Worm (Caenorhabditis elegans) whole organism, L2 larva: ENCODE data around the gene F56C3.4.
"Not testable (repeated sequence)": the region's sequence is repeated elsewhere in the genome, so short reads cannot be mapped to it uniquely, and the experiment has no call there.

Source experiments
- C34F6.9 ChIP-seq: fragments of 150-350 bp; optimal IDR thresholded peaks from 2 replicates; lab custom pipeline; 2014; ENCODE audit warnings: missing biosample characterization, missing genetic modification characterization
- F13H6.1 ChIP-seq: sonication (generic microtip); optimal IDR thresholded peaks from 2 replicates; lab custom pipeline; 2016; ENCODE audit warnings: missing genetic modification characterization, missing compliant biosample characterization
- R02D3.7 ChIP-seq: fragments of 150-350 bp; optimal IDR thresholded peaks from 2 replicates; lab custom pipeline; 2014; ENCODE audit warnings: missing biosample characterization, missing genetic modification characterization
- ZK546.5 ChIP-seq: sonication (generic microtip); optimal IDR thresholded peaks from 2 replicates; lab custom pipeline; 2017; ENCODE audit warnings: missing biosample characterization, missing genetic modification characterization
- aly-2 ChIP-seq: fragments of 150-350 bp; optimal IDR thresholded peaks from 2 replicates; lab custom pipeline; 2014; ENCODE audit warnings: missing biosample characterization, missing genetic modification characterization
- blmp-1 ChIP-seq: sonication (generic microtip); optimal IDR thresholded peaks from 2 replicates; lab custom pipeline; 2017; ENCODE audit warnings: missing genetic modification characterization, mild to moderate bottlenecking, missing compliant biosample characterization, antibody characterized with exemption, moderate library complexity; ENCODE audit not compliant: insufficient read depth
- ceh-16 ChIP-seq: fragments of 150-350 bp; optimal IDR thresholded peaks from 2 replicates; lab custom pipeline; 2014; ENCODE audit warnings: missing biosample characterization, missing genetic modification characterization
- ceh-82 ChIP-seq: fragments of 150-350 bp; optimal IDR thresholded peaks from 2 replicates; lab custom pipeline; 2014; ENCODE audit warnings: missing biosample characterization, missing genetic modification characterization
- crh-2 ChIP-seq: sonication (generic microtip); optimal IDR thresholded peaks from 2 replicates; lab custom pipeline; 2017; ENCODE audit warnings: missing biosample characterization, missing genetic modification characterization
- dmd-4 ChIP-seq: sonication (generic microtip); optimal IDR thresholded peaks from 2 replicates; lab custom pipeline; 2017; ENCODE audit warnings: missing biosample characterization, missing genetic modification characterization
- elt-3 ChIP-seq: sonication (generic microtip); optimal IDR thresholded peaks from 2 replicates; lab custom pipeline; 2017; ENCODE audit warnings: missing biosample characterization, missing genetic modification characterization
- fos-1 ChIP-seq: fragments of 150-350 bp; optimal IDR thresholded peaks from 2 replicates; lab custom pipeline; 2014; ENCODE audit warnings: missing biosample characterization, missing genetic modification characterization
- gmeb-1 ChIP-seq: fragments of 150-350 bp; optimal IDR thresholded peaks from 2 replicates; lab custom pipeline; 2014; ENCODE audit warnings: missing biosample characterization, missing genetic modification characterization
- lin-11 ChIP-seq: fragments of 150-350 bp; sonication (generic microtip); optimal IDR thresholded peaks from 2 replicates; lab custom pipeline; 2014; ENCODE audit warnings: missing biosample characterization, missing genetic modification characterization, inconsistent platforms, mixed read lengths
- lin-13 ChIP-seq: fragments of 150-350 bp; optimal IDR thresholded peaks from 2 replicates; lab custom pipeline; 2014; ENCODE audit warnings: missing biosample characterization, missing genetic modification reagents, missing genetic modification characterization
- lsy-2 ChIP-seq, 2 experiments: fragments of 150-350 bp in 1 of 2; sonication (generic microtip) in 1 of 2; optimal IDR thresholded peaks; 2 replicates each; lab custom pipeline; 2014 to 2017; ENCODE audit warnings: missing biosample characterization in 2 of 2, missing genetic modification characterization in 2 of 2
- mab-5 ChIP-seq: fragments of 150-350 bp; optimal IDR thresholded peaks from 2 replicates; lab custom pipeline; 2014; ENCODE audit warnings: missing biosample characterization, missing genetic modification characterization
- mbf-1 ChIP-seq: sonication (generic microtip); optimal IDR thresholded peaks from 2 replicates; lab custom pipeline; 2017; ENCODE audit warnings: missing biosample characterization, missing genetic modification characterization
- mdl-1 ChIP-seq, 2 experiments: fragments of 150-350 bp in 1 of 2; sonication (generic microtip) in 1 of 2; optimal IDR thresholded peaks; 2 replicates each; lab custom pipeline; 2017; ENCODE audit warnings: missing biosample characterization in 2 of 2, missing genetic modification characterization in 2 of 2
- nhr-10 ChIP-seq: sonication (generic microtip); optimal IDR thresholded peaks from 2 replicates; lab custom pipeline; 2017; ENCODE audit warnings: missing biosample characterization, missing genetic modification characterization
- nhr-12 ChIP-seq: fragments of 150-350 bp; optimal IDR thresholded peaks from 2 replicates; lab custom pipeline; 2014; ENCODE audit warnings: missing biosample characterization, missing genetic modification characterization
- nhr-21 ChIP-seq: fragments of 150-350 bp; optimal IDR thresholded peaks from 2 replicates; lab custom pipeline; 2014; ENCODE audit warnings: missing biosample characterization, missing genetic modification characterization
- nhr-25 ChIP-seq: fragments of 150-350 bp; sonication (generic microtip); optimal IDR thresholded peaks from 3 replicates; lab custom pipeline; 2014; ENCODE audit warnings: missing biosample characterization, missing genetic modification characterization
- nhr-6 ChIP-seq: fragments of 150-350 bp; optimal IDR thresholded peaks from 2 replicates; lab custom pipeline; 2014; ENCODE audit warnings: missing biosample characterization, missing genetic modification characterization
- nhr-77 ChIP-seq: fragments of 150-350 bp; optimal IDR thresholded peaks from 2 replicates; lab custom pipeline; 2014; ENCODE audit warnings: missing biosample characterization, missing genetic modification characterization
- sem-4 ChIP-seq: fragments of 150-350 bp; optimal IDR thresholded peaks from 2 replicates; lab custom pipeline; 2014; ENCODE audit warnings: missing biosample characterization, missing genetic modification reagents, missing genetic modification characterization
- skn-1 ChIP-seq: sonication (generic microtip); optimal IDR thresholded peaks from 2 replicates; lab custom pipeline; 2017; ENCODE audit warnings: missing biosample characterization, missing genetic modification characterization
- sma-3 ChIP-seq: sonication (generic microtip); optimal IDR thresholded peaks from 2 replicates; lab custom pipeline; 2016; ENCODE audit warnings: missing genetic modification reagents, missing genetic modification characterization, missing compliant biosample characterization
- sma-9 ChIP-seq, 2 experiments: fragments of 150-350 bp in 1 of 2; sonication (generic microtip) in 1 of 2; optimal IDR thresholded peaks; 2 replicates each; lab custom pipeline; 2014 to 2016; ENCODE audit warnings: missing genetic modification characterization in 2 of 2, mild to moderate bottlenecking in 1 of 2, missing biosample characterization in 1 of 2, missing compliant biosample characterization in 1 of 2, missing genetic modification reagents in 1 of 2, moderate library complexity in 1 of 2
- snpc-4 ChIP-seq: fragments of 150-350 bp; optimal IDR thresholded peaks from 2 replicates; lab custom pipeline; 2014; ENCODE audit warnings: missing biosample characterization, missing genetic modification characterization
- unc-39 ChIP-seq: fragments of 150-350 bp; optimal IDR thresholded peaks from 2 replicates; lab custom pipeline; 2014; ENCODE audit warnings: missing biosample characterization, missing genetic modification characterization
- unc-55 ChIP-seq: fragments of 150-350 bp; sonication (generic microtip); optimal IDR thresholded peaks from 3 replicates; lab custom pipeline; 2014; ENCODE audit warnings: missing biosample characterization, missing genetic modification reagents, missing genetic modification characterization
- ztf-4 ChIP-seq: fragments of 150-350 bp; optimal IDR thresholded peaks from 2 replicates; lab custom pipeline; 2014; ENCODE audit warnings: missing biosample characterization, missing genetic modification characterization

The F56C3.4 gene

ce11 chrX:1360631-1361030 is at the start of gene F56C3.4:
F56C3.4 (minus strand) TSS chrX:1360731.
- TF ChIP-seq sma-3 (no peak), ZK546.5 (tag; lab: Kevin White, UChicago) (no peak), mdl-1 (tag; optimal IDR thresholded peaks at IDR 0.05; lab: Kevin White, UChicago) (no peak), unc-39 (tag; lab: Kevin White, UChicago) (no peak)

DNA sequence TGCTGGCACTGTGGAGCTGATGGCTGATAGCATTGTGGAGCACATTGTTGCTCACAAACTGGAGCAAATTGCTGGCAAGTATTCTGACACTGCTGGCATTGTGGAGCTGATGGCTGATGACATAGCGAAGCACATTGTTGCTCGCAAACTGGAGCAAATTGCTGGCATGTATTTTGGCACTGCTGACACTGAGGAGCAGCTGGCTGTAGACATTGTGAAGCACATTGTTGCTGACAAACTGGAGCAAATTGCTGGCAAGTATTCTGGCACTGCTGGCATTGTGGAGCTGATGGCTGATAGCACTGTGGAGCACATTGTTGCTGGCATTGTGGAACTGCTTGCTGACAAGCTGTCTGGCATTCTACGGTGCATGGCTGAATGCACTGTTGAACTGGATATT is 48.7 kb upstream of the F56C3.4 start:
- TF ChIP-seq ZK546.5 (tag; lab: Kevin White, UChicago) = no peak
- TF ChIP-seq lsy-2 (tag; optimal IDR thresholded peaks at IDR 0.05; lab: Kevin White, UChicago) = no peak
- no peak for TF ChIP-seq C34F6.9 (tag; lab: Kevin White, UChicago)
- no peak for TF ChIP-seq nhr-10 (tag; lab: Kevin White, UChicago)
- no peak for TF ChIP-seq crh-2 (tag; lab: Kevin White, UChicago)
- TF ChIP-seq aly-2 = no peak
- no peak for TF ChIP-seq nhr-21 (tag; lab: Kevin White, UChicago)
- TF ChIP-seq mbf-1 (tag; lab: Kevin White, UChicago) = no peak
- no peak for TF ChIP-seq mab-5 (tag; lab: Kevin White, UChicago)
- no peak for TF ChIP-seq sem-4 (tag; lab: Kevin White, UChicago)
- TF ChIP-seq nhr-12 (tag; lab: Kevin White, UChicago) = no peak

DNA sequence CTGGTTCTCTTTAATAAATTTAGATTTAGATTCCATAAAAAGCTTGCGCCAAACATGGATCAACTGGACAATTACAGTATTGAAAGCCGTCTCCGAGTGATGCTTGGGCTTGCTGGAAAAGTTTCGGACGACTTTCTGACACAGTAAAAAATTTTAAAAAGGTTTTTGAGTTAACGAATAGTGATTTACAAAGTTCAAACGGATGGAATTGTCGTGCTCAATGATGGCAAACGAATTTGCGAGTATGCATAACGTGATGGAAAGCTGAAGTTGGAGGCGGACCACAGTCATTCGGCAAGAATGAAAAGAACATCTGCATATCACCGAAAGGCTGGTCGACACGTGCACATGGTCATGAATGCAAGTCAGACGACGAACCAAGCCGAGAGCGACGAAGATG is 43.4 kb upstream of the F56C3.4 start, which contains the start of gene ZK402.1:
TSS of gene ZK402.1 (plus strand) at position 301 of the 400 bp plus-strand sequence.
- not testable (repeated sequence) for TF ChIP-seq F13H6.1; fos-1 (tag; lab: Kevin White, UChicago); lin-11 (tag; lab: Kevin White, UChicago)
- TF ChIP-seq, all 48 proteins: peak for 0; not testable (repeated sequence) for 48

DNA sequence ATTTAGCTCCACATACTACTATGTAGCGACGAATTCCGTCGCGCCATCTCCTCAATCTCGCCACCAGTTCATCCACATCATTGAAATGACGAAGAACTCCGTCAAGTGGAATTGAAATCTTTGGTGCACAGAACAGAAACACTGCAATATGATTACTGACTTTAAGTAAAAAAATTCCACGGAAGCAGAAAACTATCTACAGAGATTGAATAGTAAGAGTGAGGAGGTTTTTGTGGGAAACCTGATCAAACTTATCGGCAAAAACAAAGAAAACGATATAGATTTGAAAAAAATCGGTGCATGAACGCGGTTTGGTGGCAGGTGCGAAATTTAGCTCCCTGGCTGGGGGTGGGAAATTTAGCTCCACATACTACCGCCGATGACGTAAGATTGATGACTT is 42.9 kb upstream of the F56C3.4 start, which contains the start of gene ZK402.2:
TSS of gene ZK402.2 (plus strand) at position 301 of the 400 bp plus-strand sequence.
- TF ChIP-seq nhr-77, snpc-4, unc-39 (tag; lab: Kevin White, UChicago): not testable (repeated sequence)

DNA sequence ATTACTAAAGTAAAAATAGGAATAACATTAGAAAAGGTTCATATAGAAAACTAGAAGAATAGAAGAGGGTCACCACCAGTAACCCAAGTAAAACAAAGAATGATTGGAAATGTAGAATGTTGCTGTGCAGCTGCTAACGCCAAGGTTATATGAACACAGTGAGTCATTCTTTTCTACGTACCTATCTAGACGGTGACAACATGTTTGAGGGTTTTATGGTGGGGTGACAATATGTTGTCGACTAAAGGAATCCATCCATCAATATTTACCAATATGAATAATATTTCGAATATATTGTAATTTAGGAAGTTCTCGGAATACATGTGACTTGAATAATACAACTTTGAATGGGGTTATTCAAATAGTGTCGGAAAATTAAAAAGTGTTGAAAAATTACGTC is 40.7 kb upstream of the F56C3.4 start, which contains the start of gene ZK402.5:
TSS of gene ZK402.5 (minus strand) at position 101 of the 400 bp plus-strand sequence.
- TF ChIP-seq ceh-16 (no peak), R02D3.7 (tag; lab: Kevin White, UChicago) (no peak), F13H6.1 (no peak), mbf-1 (tag; lab: Kevin White, UChicago) (no peak), unc-55 (GFP tag; lab: Kevin White, UChicago) (no peak), sma-9 (GFP tag; optimal IDR thresholded peaks at IDR 0.05; lab: Kevin White, UChicago) (no peak), sma-9 (tag; optimal IDR thresholded peaks at IDR 0.05; lab: Kevin White, UChicago) (no peak), C34F6.9 (tag; lab: Kevin White, UChicago) (no peak), blmp-1 (tag; lab: Kevin White, UChicago) (no peak), gmeb-1 (no peak), nhr-25 (tag; lab: Kevin White, UChicago) (no peak), nhr-6 (tag; lab: Kevin White, UChicago) (no peak), ZK546.5 (tag; lab: Kevin White, UChicago) (no peak), ceh-82 (tag; lab: Kevin White, UChicago) (no peak), unc-39 (tag; lab: Kevin White, UChicago) (no peak), crh-2 (tag; lab: Kevin White, UChicago) (no peak), dmd-4 (no peak), elt-3 (tag; lab: Kevin White, UChicago) (no peak), sem-4 (tag; lab: Kevin White, UChicago) (no peak), skn-1 (no peak), nhr-10 (tag; lab: Kevin White, UChicago) (no peak)

DNA sequence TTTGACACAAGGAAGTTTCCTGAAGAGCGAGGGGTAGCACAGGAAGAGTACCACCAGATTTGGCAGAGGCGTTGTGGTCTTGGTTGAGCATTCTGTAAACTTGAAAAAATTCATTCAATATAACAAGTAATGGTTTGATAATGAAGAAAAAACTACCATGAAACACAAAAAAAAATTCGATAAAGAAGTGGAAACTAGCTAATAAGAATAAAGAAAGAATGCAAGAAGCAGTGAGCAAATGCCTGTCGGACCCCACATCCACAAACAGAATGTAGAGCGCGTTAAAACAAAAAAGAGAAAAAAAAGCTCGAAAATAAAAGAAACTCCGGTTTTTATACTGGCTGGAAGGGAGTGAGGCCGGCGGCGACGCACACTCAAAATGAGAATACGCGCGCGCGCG is 37.0 kb upstream of the F56C3.4 start, which contains the start of gene H39E20.1:
TSS of gene H39E20.1 (minus strand) at position 101 of the 400 bp plus-strand sequence.
- TF ChIP-seq mbf-1 (tag; lab: Kevin White, UChicago) (no peak), lin-13 (no peak), mab-5 (tag; lab: Kevin White, UChicago) (no peak), snpc-4 (tag; lab: Kevin White, UChicago) (no peak), ztf-4 (no peak), ceh-16 (no peak)
